Worm (Caenorhabditis elegans) whole organism, young adult: ENCODE data around the gene srh-22.

Experiments used
- F37B4.10 ChIP-seq: fragments of 200-800 bp; sonication (Bioruptor generic); IDR thresholded peaks from 2 replicates; pipeline ENCODE4 v1.3.6; 2022; ENCODE audit warnings: missing genetic modification characterization, missing compliant biosample characterization
- K11D2.4 ChIP-seq: fragments of 200-800 bp; sonication (Bioruptor generic); IDR thresholded peaks from 2 replicates; pipeline ENCODE4 v1.3.6; 2022; ENCODE audit warnings: missing genetic modification reagents, missing genetic modification characterization, missing compliant biosample characterization
- ama-1 ChIP-seq, 3 experiments: fragments of 150-350 bp in 1 of 3; sonication (generic microtip) in 2 of 3; optimal IDR thresholded peaks; 2 replicates each; lab custom pipeline; 2014 to 2018; ENCODE audit warnings: missing biosample characterization in 2 of 3, missing genetic modification characterization in 2 of 3, missing genetic modification reagents in 2 of 3
- aptf-3 ChIP-seq: fragments of 200-800 bp; sonication (Bioruptor generic); IDR thresholded peaks from 2 replicates; pipeline ENCODE4 v1.3.6; 2022; ENCODE audit warnings: missing genetic modification characterization, missing compliant biosample characterization
- attf-3 ChIP-seq: fragments of 200-800 bp; sonication (Bioruptor generic); conservative IDR thresholded peaks from 2 replicates; pipeline ENCODE4 v1.3.6; 2022; ENCODE audit warnings: missing genetic modification reagents, missing genetic modification characterization, missing compliant biosample characterization
- bed-2 ChIP-seq: fragments of 200-800 bp; sonication (Bioruptor generic); IDR thresholded peaks from 2 replicates; pipeline ENCODE4 v1.3.6; 2022; ENCODE audit warnings: missing genetic modification reagents, missing genetic modification characterization, missing compliant biosample characterization
- cebp-1 ChIP-seq, 2 experiments: fragments of 200-800 bp in 1 of 2; sonication (Bioruptor generic) in 1 of 2; sonication (generic microtip) in 1 of 2; IDR thresholded peaks in 1 of 2; optimal IDR thresholded peaks in 1 of 2; 2 replicates each; pipeline versions ENCODE4 v1.3.6 to Lab custom; 2017 to 2022; ENCODE audit warnings: missing compliant biosample characterization in 2 of 2, missing genetic modification characterization in 2 of 2, mild to moderate bottlenecking in 1 of 2, missing genetic modification reagents in 1 of 2, moderate library complexity in 1 of 2
- ceh-58 ChIP-seq: fragments of 200-800 bp; sonication (Bioruptor generic); IDR thresholded peaks from 2 replicates; pipeline ENCODE4 v1.3.6; 2022; ENCODE audit warnings: missing genetic modification characterization, missing compliant biosample characterization
- die-1 ChIP-seq: sonication (generic microtip); optimal IDR thresholded peaks from 2 replicates; lab custom pipeline; 2016; ENCODE audit warnings: missing genotype, mild to moderate bottlenecking, missing genetic modification characterization, missing compliant biosample characterization
- dox-1 ChIP-seq: fragments of 200-800 bp; sonication (Bioruptor generic); IDR thresholded peaks from 2 replicates; pipeline ENCODE4 v1.3.6; 2022; ENCODE audit warnings: missing genetic modification reagents, missing genetic modification characterization, missing compliant biosample characterization
- efl-1 ChIP-seq: fragments of 150-350 bp; optimal IDR thresholded peaks from 2 replicates; lab custom pipeline; 2014; ENCODE audit warnings: missing biosample characterization, missing genetic modification reagents, missing genetic modification characterization
- egrh-3 ChIP-seq: fragments of 200-800 bp; sonication (Bioruptor generic); IDR thresholded peaks from 2 replicates; pipeline ENCODE4 v1.3.6; 2022; ENCODE audit warnings: missing genetic modification reagents, missing genetic modification characterization, missing compliant biosample characterization
- ets-4 ChIP-seq: fragments of 200-800 bp; sonication (Bioruptor generic); optimal IDR thresholded peaks from 2 replicates; lab custom pipeline; 2018; ENCODE audit warnings: mild to moderate bottlenecking, missing genetic modification characterization, missing compliant biosample characterization
- hsf-1 ChIP-seq: fragments of 200-800 bp; sonication (Bioruptor generic); IDR thresholded peaks from 2 replicates; pipeline ENCODE4 v1.3.6; 2022; ENCODE audit warnings: missing genetic modification reagents, missing genetic modification characterization, missing compliant biosample characterization
- let-526 ChIP-seq: fragments of 200-800 bp; sonication (Bioruptor generic); IDR thresholded peaks from 2 replicates; pipeline ENCODE4 v1.3.6; 2022; ENCODE audit warnings: missing genetic modification reagents, missing genetic modification characterization, missing compliant biosample characterization
- mcd-1 ChIP-seq: fragments of 200-800 bp; sonication (Bioruptor generic); IDR thresholded peaks from 2 replicates; pipeline ENCODE4 v1.3.6; 2022; ENCODE audit warnings: missing genetic modification reagents, missing genetic modification characterization, missing compliant biosample characterization
- mel-28 ChIP-seq: sonication (generic microtip); optimal IDR thresholded peaks from 2 replicates; lab custom pipeline; 2016; ENCODE audit warnings: borderline replicate concordance, mild to moderate bottlenecking, missing genetic modification characterization, missing compliant biosample characterization
- nfya-2 ChIP-seq: fragments of 200-800 bp; sonication (Bioruptor generic); IDR thresholded peaks from 2 replicates; pipeline ENCODE4 v1.3.6; 2022; ENCODE audit warnings: missing genetic modification reagents, missing genetic modification characterization, missing compliant biosample characterization
- nhr-80 ChIP-seq: sonication (generic microtip); optimal IDR thresholded peaks from 2 replicates; lab custom pipeline; 2016; ENCODE audit warnings: missing genetic modification characterization, missing compliant biosample characterization
- rpc-1 ChIP-seq, 2 experiments: fragments of 150-350 bp in 1 of 2; sonication (generic microtip) in 1 of 2; optimal IDR thresholded peaks; 2 replicates each; lab custom pipeline; 2014 to 2018; ENCODE audit warnings: missing biosample characterization in 1 of 2, missing genetic modification characterization in 1 of 2, missing genetic modification reagents in 1 of 2, missing genotype in 1 of 2
- sdz-38 ChIP-seq: sonication (generic microtip); optimal IDR thresholded peaks from 2 replicates; lab custom pipeline; 2016; ENCODE audit warnings: missing genotype, missing genetic modification characterization, missing compliant biosample characterization
- sea-2 ChIP-seq: fragments of 200-800 bp; sonication (Bioruptor generic); IDR thresholded peaks from 2 replicates; pipeline ENCODE4 v1.3.6; 2022; ENCODE audit warnings: missing genetic modification characterization, missing compliant biosample characterization
- snpc-4 ChIP-seq, 5 experiments: fragments of 150-350 bp in 1 of 5; sonication (generic microtip) in 4 of 5; optimal IDR thresholded peaks; 2 replicates each; lab custom pipeline; 2014 to 2018; ENCODE audit warnings: missing genetic modification characterization in 5 of 5, missing biosample characterization in 3 of 5, antibody characterized with exemption in 2 of 5, mild to moderate bottlenecking in 2 of 5, missing compliant biosample characterization in 2 of 5, missing genotype in 2 of 5, moderate library complexity in 2 of 5, missing genetic modification reagents in 1 of 5
- sptf-2 ChIP-seq: fragments of 200-800 bp; sonication (Bioruptor generic); optimal IDR thresholded peaks from 2 replicates; lab custom pipeline; 2018; ENCODE audit warnings: mild to moderate bottlenecking, missing genetic modification characterization, missing compliant biosample characterization
- tlf-1 ChIP-seq: fragments of 200-800 bp; sonication (Bioruptor generic); optimal IDR thresholded peaks from 2 replicates; lab custom pipeline; 2018; ENCODE audit warnings: mild to moderate bottlenecking, missing genetic modification characterization, missing compliant biosample characterization
- unc-130 ChIP-seq: sonication (generic microtip); optimal IDR thresholded peaks from 2 replicates; lab custom pipeline; 2016; ENCODE audit warnings: missing genetic modification reagents, missing genetic modification characterization, missing compliant biosample characterization
- zfh-2 ChIP-seq: fragments of 200-800 bp; sonication (Bioruptor generic); conservative IDR thresholded peaks from 2 replicates; pipeline ENCODE4 v1.3.6; 2022; ENCODE audit warnings: missing genetic modification reagents, missing genetic modification characterization, missing compliant biosample characterization
- ztf-28 ChIP-seq: fragments of 200-800 bp; sonication (Bioruptor generic); IDR thresholded peaks from 2 replicates; pipeline ENCODE4 v1.3.6; 2022; ENCODE audit warnings: missing genetic modification reagents, missing genetic modification characterization, missing compliant biosample characterization
- ztf-6 ChIP-seq: fragments of 200-800 bp; sonication (Bioruptor generic); IDR thresholded peaks from 2 replicates; pipeline ENCODE4 v1.3.6; 2022; ENCODE audit warnings: missing genetic modification reagents, missing genetic modification characterization, missing compliant biosample characterization

The srh-22 gene

DNA sequence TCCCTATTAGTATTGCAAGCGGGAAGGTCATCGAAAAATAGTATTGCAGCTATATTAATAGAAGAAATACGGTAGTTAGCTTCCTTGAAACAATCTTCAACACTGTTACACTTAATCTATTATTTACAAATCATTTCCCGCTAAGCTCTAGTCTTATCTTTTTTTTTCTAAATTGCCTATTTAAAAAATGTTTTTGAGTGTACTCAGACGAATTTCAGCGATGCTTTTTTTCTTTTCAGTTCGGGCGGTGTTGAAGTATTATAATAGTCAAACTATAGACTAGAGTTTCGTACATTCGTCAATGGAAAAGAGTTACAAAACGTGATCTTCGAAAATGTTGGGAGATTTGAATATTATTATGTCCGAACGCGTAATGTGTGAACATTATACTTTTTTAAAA, 8.3 kb upstream of the srh-22 start:
- no peak for TF ChIP-seq nhr-80 (tag; lab: Kevin White, UChicago)
- TF ChIP-seq snpc-4 (GFP tag; optimal IDR thresholded peaks at IDR 0.05; lab: Kevin White, UChicago): no peak
- peak in 2 of 4 experiments; percentile 54 to 80 for TF ChIP-seq snpc-4 (tag; optimal IDR thresholded peaks at IDR 0.05; lab: Kevin White, UChicago)
- TF ChIP-seq, all 124 proteins: peak for 1

ce11 chrV:4914879-4915278, 7.2 kb upstream of the srh-22 start, which contains the start of gene H23N18.6:
H23N18.6 (minus strand) TSS chrV:4915079.
- TF ChIP-seq K11D2.4 (GFP tag; lab: Robert Waterston, UW) (no peak), snpc-4 (GFP tag; optimal IDR thresholded peaks at IDR 0.05; lab: Kevin White, UChicago) (no peak), snpc-4 (tag; optimal IDR thresholded peaks at IDR 0.05; lab: Kevin White, UChicago) (no peak), nhr-80 (tag; lab: Kevin White, UChicago) (peak; percentile 37)
- TF ChIP-seq, all 124 proteins: peak for 1

ce11 chrV:4918091-4918624, 4.0 kb upstream of the srh-22 start, which contains the start of gene C02E7.7:
C02E7.7 (minus strand) TSS chrV:4918574.
- peak; percentile 46; the same call in 1 of the 2 replicates for TF ChIP-seq egrh-3 (GFP tag; lab: Robert Waterston, UW)
- no peak for TF ChIP-seq ets-4
- TF ChIP-seq zfh-2 (GFP tag; lab: Robert Waterston, UW): peak; percentile 74

ce11 chrV:4918664-4919257, 3.4 kb upstream of the srh-22 start, which contains the start of gene C02E7.6:
C02E7.6 (plus strand) TSS chrV:4919207.
- TF ChIP-seq ztf-28 (GFP tag; lab: Robert Waterston, UW) (no peak), nfya-2 (GFP tag; lab: Robert Waterston, UW) (no peak), efl-1 (GFP tag; lab: Kevin White, UChicago) (no peak), hsf-1 (GFP tag; lab: Robert Waterston, UW) (0 out of 2 replicates have a peak, but pooled peaks have one; percentile 29)

DNA sequence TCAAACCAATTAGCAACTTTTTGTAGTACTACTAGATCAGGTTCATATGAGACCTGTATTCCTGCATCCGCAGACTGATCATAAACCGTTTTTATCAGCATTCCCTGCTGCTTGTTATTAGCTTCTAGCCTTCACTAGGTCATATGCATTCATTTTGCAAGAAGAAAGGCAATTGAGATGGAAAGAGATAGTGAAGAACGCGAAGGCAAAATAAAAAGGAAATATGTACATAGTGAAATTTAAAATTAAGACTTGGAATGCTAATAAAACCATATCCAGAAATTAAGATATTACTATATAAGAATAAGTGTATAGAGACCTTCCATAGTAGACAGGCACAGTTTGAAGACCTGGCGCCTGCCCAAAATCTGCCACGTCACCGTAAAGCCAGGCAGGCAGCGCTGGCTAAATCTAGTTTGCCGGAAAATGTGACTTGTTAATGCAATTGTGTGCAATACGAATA, 1.4 kb upstream of the srh-22 start, which contains the start of the genes C02E7.8 and srh-23:
Gene C02E7.8, minus strand, starts transcription at position 101 of the 463 bp plus-strand sequence.
Gene srh-23, plus strand, starts transcription at position 413 of the 463 bp plus-strand sequence.
- no peak for TF ChIP-seq attf-3 (GFP tag; lab: Robert Waterston, UW)
- TF ChIP-seq rpc-1 (optimal IDR thresholded peaks at IDR 0.05; lab: Kevin White, UChicago): no peak
- no peak for TF ChIP-seq rpc-1 (tag; optimal IDR thresholded peaks at IDR 0.05; lab: Kevin White, UChicago)
- no peak for TF ChIP-seq sea-2
- no peak for TF ChIP-seq ztf-6 (GFP tag; lab: Robert Waterston, UW)
- no peak for TF ChIP-seq let-526 (GFP tag; lab: Robert Waterston, UW)
- no peak for TF ChIP-seq ceh-58 (GFP tag; lab: Robert Waterston, UW)
- no peak for TF ChIP-seq sptf-2 (GFP tag; lab: Kevin White, UChicago)
- no peak for TF ChIP-seq dox-1 (GFP tag; lab: Robert Waterston, UW)
- no peak for TF ChIP-seq efl-1 (GFP tag; lab: Kevin White, UChicago)
- TF ChIP-seq mel-28 (tag; lab: Kevin White, UChicago): no peak
- no peak for TF ChIP-seq mcd-1
- no peak for TF ChIP-seq cebp-1 (GFP tag; IDR thresholded peaks at IDR 0.05; lab: Robert Waterston, UW)
- no peak for TF ChIP-seq cebp-1 (tag; optimal IDR thresholded peaks at IDR 0.05; lab: Kevin White, UChicago)
- TF ChIP-seq ama-1 (optimal IDR thresholded peaks at IDR 0.05; lab: Kevin White, UChicago): no peak
- no peak for TF ChIP-seq ama-1 (GFP tag; optimal IDR thresholded peaks at IDR 0.05; lab: Kevin White, UChicago)
- TF ChIP-seq die-1: no peak
- TF ChIP-seq tlf-1 (GFP tag; lab: Kevin White, UChicago): no peak
- no peak for TF ChIP-seq aptf-3 (GFP tag; lab: Robert Waterston, UW)
- TF ChIP-seq F37B4.10: no peak
- TF ChIP-seq bed-2: no peak
- no peak for TF ChIP-seq sdz-38 (tag; lab: Kevin White, UChicago)
- TF ChIP-seq unc-130 (GFP tag; lab: Kevin White, UChicago): no peak
